Worm (Caenorhabditis elegans): ENCODE measurements around the gene pqn-32.

- TF ChIP-seq dao-5 (tag; optimal IDR thresholded peaks at IDR 0.05) = no peak
- no peak for TF ChIP-seq him-1 (tag; optimal IDR thresholded peaks at IDR 0.05)
- no peak for TF ChIP-seq W03F9.2 (tag; optimal IDR thresholded peaks at IDR 0.05)
Observed at ce11 chrII:13149965-13150364, 42.1 kb downstream of the pqn-32 start.
